Worm (Caenorhabditis elegans): ENCODE data around the gene hpo-30.

Gene hpo-30

DNA sequence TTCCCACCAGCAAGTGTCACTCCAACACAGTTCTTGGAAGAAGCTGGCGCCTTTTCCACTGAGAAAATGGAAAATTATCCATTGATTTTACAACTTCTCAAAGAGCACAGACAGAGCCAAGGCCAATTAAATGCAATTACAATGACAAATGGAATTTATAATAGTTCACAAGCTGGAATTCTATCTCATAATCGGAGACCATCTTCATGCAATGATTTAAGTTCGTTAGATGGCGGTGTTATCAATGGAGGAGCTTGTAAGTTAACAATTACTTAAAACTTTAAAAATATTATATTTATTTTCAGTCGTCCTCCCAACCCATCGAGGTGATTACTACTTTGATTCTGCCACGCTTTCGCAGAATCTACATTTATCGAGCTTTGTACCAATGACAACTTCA is 4.5 kb downstream of the hpo-30 start:
- TF ChIP-seq tbx-11 (GFP tag; IDR thresholded peaks at IDR 0.05), result no peak
- no peak for TF ChIP-seq ets-7 (tag; optimal IDR thresholded peaks at IDR 0.05)
- TF ChIP-seq tra-4 (tag; optimal IDR thresholded peaks at IDR 0.05), result no peak
- TF ChIP-seq aly-1 (tag; optimal IDR thresholded peaks at IDR 0.05), result no peak
- no peak for TF ChIP-seq hnd-1 (tag; optimal IDR thresholded peaks at IDR 0.05)
- no peak for TF ChIP-seq hmbx-1 (tag; optimal IDR thresholded peaks at IDR 0.05)
- TF ChIP-seq ama-1 (optimal IDR thresholded peaks at IDR 0.05), result no peak

DNA sequence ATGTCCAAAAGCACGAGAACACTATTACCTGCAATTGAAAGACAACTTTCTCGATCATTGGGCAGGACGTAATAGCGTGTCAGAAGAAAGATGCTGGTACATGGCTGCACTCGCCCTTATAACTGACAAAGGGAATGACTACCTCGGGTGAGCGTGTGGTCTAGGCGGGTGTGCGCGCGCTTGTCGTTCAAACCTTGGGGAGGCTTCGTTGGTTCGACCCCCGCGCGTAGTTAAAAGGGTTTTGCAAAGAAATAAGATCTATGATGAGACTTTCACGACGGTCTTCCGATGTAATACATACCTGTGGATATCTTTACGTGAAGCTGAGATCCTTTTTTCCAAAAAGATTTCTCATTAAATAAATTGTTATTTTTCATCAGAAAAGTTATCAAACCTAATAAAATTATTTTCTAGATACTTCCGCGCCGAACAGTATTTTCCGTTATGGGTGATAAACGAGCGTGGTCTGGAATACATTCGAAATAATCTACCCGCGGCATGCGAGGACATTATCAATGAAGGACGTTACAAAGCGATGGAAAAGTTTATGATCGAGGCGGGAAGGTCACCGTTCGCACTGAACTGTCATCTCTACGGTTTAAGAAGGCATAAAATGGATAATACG is 6.6 kb downstream of the hpo-30 start:
- peak; percentile 98 for TF ChIP-seq hnd-1 (tag; optimal IDR thresholded peaks at IDR 0.05)
- TF ChIP-seq ceh-36 (tag; optimal IDR thresholded peaks at IDR 0.05), result peak; percentile 98
- TF ChIP-seq ceh-13 (GFP tag; optimal IDR thresholded peaks at IDR 0.05), result peak; percentile 100
- TF ChIP-seq flt-1 (GFP tag; IDR thresholded peaks at IDR 0.05), result peak; percentile 100
- peak; percentile 100 for TF ChIP-seq tbx-37 (GFP tag; conservative IDR thresholded peaks at IDR 0.05)
- TF ChIP-seq pes-1 (GFP tag; IDR thresholded peaks at IDR 0.05), result peak; percentile 99
- TF ChIP-seq tbx-11 (GFP tag; IDR thresholded peaks at IDR 0.05), result peak; percentile 100
- peak; percentile 99 for TF ChIP-seq ets-7 (tag; optimal IDR thresholded peaks at IDR 0.05)
- TF ChIP-seq B0310.2 (tag; optimal IDR thresholded peaks at IDR 0.05), result peak; percentile 100
- TF ChIP-seq aly-1 (tag; optimal IDR thresholded peaks at IDR 0.05), result peak; percentile 100
- peak; percentile 87 for TF ChIP-seq ama-1 (optimal IDR thresholded peaks at IDR 0.05)
- peak; percentile 100 for TF ChIP-seq scrt-1 (GFP tag; IDR thresholded peaks at IDR 0.05)
- TF ChIP-seq sea-1 (GFP tag; conservative IDR thresholded peaks at IDR 0.05), result peak; percentile 100
- TF ChIP-seq hmbx-1 (tag; optimal IDR thresholded peaks at IDR 0.05), result peak; percentile 96
- peak; percentile 99 for TF ChIP-seq tra-4 (tag; optimal IDR thresholded peaks at IDR 0.05)
- TF ChIP-seq hmg-4 (GFP tag; optimal IDR thresholded peaks at IDR 0.05), result peak; percentile 100
- peak; percentile 100 for TF ChIP-seq F13C5.2 (tag; optimal IDR thresholded peaks at IDR 0.05)

DNA sequence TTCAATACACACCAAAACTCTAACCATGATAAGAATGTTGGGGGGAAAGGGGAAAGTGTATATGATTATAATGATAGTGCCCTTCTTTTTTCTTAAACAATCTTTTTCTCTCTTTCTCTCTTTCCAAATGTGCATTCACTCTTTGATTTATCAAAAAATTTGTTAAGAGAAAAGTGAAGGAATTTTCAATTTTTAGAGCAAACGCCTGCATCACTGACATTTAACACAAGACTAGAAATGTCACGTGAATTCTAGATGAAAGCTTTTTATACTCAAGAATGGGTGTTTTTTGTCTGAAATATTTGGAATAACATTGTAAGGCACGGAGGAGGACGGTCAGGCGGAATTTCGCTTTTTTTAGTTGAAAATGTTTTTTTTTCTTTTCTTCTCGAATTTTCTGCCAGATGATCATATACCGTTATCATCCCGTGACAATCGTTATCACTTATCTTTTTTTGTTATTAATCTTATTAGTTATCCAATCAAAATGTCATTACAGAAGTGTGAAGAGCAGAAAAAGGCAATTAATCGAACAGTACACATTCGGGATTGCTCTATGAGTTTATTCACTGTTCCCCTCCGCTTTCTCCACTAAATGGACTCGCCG is 8.1 kb downstream of the hpo-30 start, which contains the start of the genes frm-7 and F55C5.17:
frm-7 (plus strand) TSS at position 500 of the 607 bp plus-strand sequence.
F55C5.17 (plus strand) TSS at position 557 of the 607 bp plus-strand sequence.
- no peak for TF ChIP-seq ets-7 (tag; optimal IDR thresholded peaks at IDR 0.05)
- no peak for TF ChIP-seq hmbx-1 (tag; optimal IDR thresholded peaks at IDR 0.05)
- no peak for TF ChIP-seq ceh-13 (GFP tag; optimal IDR thresholded peaks at IDR 0.05)
- TF ChIP-seq pes-1 (GFP tag; IDR thresholded peaks at IDR 0.05), result no peak
- no peak for TF ChIP-seq scrt-1 (GFP tag; IDR thresholded peaks at IDR 0.05)
- no peak for TF ChIP-seq sea-1 (GFP tag; conservative IDR thresholded peaks at IDR 0.05)
- no peak for TF ChIP-seq aly-1 (tag; optimal IDR thresholded peaks at IDR 0.05)
- TF ChIP-seq B0310.2 (tag; optimal IDR thresholded peaks at IDR 0.05), result no peak
- TF ChIP-seq tbx-37 (GFP tag; conservative IDR thresholded peaks at IDR 0.05), result no peak
- TF ChIP-seq hmg-4 (GFP tag; optimal IDR thresholded peaks at IDR 0.05), result no peak

DNA sequence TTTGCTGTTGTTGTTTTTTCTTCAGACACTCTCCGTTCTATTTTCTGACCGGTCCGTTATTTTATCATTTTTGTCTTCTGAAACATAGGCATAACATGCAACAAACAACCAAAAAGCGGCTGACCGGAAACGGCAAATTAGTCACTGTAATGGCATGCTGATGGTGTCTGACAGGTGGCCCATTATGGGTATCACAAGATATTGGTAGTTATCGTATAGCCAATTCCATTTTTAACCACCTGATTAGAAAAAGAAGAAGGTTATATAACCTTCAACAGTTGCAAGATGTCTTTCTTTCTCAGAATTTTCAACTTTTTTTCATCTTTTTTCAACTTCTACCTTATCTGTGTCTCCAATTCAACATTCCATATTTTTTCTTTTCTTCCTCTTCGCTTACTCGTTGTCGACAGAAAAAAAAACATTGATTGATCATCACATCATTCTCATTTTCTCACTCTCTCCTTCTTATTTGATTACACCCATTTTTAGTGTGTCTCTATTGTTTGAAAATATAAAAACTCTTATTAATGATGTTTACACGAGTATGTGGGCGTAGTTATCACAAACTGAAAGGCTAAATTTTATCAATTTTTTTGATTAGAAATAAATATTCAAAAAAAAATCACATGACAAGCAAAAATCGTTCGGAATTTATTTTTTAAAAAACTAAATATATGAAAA is 9.2 kb downstream of the hpo-30 start:
- no peak for TF ChIP-seq ets-7 (tag; optimal IDR thresholded peaks at IDR 0.05)

DNA sequence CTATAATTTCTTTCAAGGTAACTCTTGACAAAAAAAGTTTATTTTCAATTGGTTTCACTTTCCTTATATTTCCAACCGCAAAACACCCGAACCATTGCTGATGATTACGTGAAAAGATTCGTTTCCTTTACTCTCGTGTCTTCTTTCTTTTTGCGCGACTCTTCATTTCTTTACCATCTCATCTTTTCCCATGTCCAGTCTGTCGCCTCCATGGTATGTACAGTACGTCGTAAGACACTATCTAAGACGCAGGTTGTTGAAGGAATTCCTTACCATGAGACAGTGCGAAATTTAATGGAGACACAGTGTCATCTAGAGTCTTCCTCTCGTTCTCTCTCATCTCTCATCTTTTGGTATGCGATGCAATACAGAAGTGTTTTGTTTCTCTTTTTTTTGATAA is 10.0 kb downstream of the hpo-30 start:
- TF ChIP-seq F13C5.2 (tag; optimal IDR thresholded peaks at IDR 0.05), result no peak
- TF ChIP-seq sea-1 (GFP tag; conservative IDR thresholded peaks at IDR 0.05), result no peak
- TF ChIP-seq tra-4 (tag; optimal IDR thresholded peaks at IDR 0.05), result no peak
- TF ChIP-seq hnd-1 (tag; optimal IDR thresholded peaks at IDR 0.05), result no peak
- TF ChIP-seq tbx-37 (GFP tag; conservative IDR thresholded peaks at IDR 0.05), result no peak
- TF ChIP-seq tbx-11 (GFP tag; IDR thresholded peaks at IDR 0.05), result no peak
- no peak for TF ChIP-seq ets-7 (tag; optimal IDR thresholded peaks at IDR 0.05)
- TF ChIP-seq hmbx-1 (tag; optimal IDR thresholded peaks at IDR 0.05), result no peak
- no peak for TF ChIP-seq ceh-13 (GFP tag; optimal IDR thresholded peaks at IDR 0.05)
- TF ChIP-seq scrt-1 (GFP tag; IDR thresholded peaks at IDR 0.05), result no peak
- TF ChIP-seq B0310.2 (tag; optimal IDR thresholded peaks at IDR 0.05), result no peak
- no peak for TF ChIP-seq ama-1 (optimal IDR thresholded peaks at IDR 0.05)
- no peak for TF ChIP-seq flt-1 (GFP tag; IDR thresholded peaks at IDR 0.05)
- TF ChIP-seq pes-1 (GFP tag; IDR thresholded peaks at IDR 0.05), result no peak
- no peak for TF ChIP-seq ceh-36 (tag; optimal IDR thresholded peaks at IDR 0.05)
- TF ChIP-seq hmg-4 (GFP tag; optimal IDR thresholded peaks at IDR 0.05), result no peak
- TF ChIP-seq aly-1 (tag; optimal IDR thresholded peaks at IDR 0.05), result no peak

DNA sequence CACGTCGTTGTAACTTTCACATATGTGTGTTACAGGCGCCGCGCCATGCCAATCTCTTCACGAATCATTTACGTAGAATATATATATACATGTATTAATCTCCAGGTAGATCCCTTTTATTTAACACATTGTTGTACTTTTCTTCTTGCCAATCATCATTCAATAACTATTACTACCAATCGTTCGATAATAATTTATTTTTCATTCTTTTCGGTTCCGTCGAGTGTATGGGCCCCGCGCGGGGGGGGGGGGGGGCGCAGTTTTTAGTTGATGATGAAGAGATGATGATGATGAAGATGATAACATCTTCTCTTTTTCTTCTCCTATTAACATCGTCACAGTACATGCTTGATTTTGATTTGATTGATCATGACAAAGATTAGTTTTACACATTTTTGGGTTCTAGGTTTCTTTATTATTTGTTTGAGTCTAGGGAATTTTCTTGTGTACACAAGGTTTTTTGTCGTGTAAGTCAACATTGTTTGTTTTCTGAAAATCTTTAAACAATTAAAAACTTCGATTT is 10.9 kb downstream of the hpo-30 start:
- TF ChIP-seq hmbx-1 (tag; optimal IDR thresholded peaks at IDR 0.05) (no peak), B0310.2 (tag; optimal IDR thresholded peaks at IDR 0.05) (no peak), tra-4 (tag; optimal IDR thresholded peaks at IDR 0.05) (no peak), pes-1 (GFP tag; IDR thresholded peaks at IDR 0.05) (no peak), ceh-13 (GFP tag; optimal IDR thresholded peaks at IDR 0.05) (no peak), flt-1 (GFP tag; IDR thresholded peaks at IDR 0.05) (no peak), tbx-11 (GFP tag; IDR thresholded peaks at IDR 0.05) (no peak), ceh-36 (tag; optimal IDR thresholded peaks at IDR 0.05) (no peak), scrt-1 (GFP tag; IDR thresholded peaks at IDR 0.05) (no peak), hnd-1 (tag; optimal IDR thresholded peaks at IDR 0.05) (no peak), ama-1 (optimal IDR thresholded peaks at IDR 0.05) (no peak), F13C5.2 (tag; optimal IDR thresholded peaks at IDR 0.05) (no peak), sea-1 (GFP tag; conservative IDR thresholded peaks at IDR 0.05) (no peak), hmg-4 (GFP tag; optimal IDR thresholded peaks at IDR 0.05) (no peak), aly-1 (tag; optimal IDR thresholded peaks at IDR 0.05) (no peak), tbx-37 (GFP tag; conservative IDR thresholded peaks at IDR 0.05) (no peak), ets-7 (tag; optimal IDR thresholded peaks at IDR 0.05) (no peak)

DNA sequence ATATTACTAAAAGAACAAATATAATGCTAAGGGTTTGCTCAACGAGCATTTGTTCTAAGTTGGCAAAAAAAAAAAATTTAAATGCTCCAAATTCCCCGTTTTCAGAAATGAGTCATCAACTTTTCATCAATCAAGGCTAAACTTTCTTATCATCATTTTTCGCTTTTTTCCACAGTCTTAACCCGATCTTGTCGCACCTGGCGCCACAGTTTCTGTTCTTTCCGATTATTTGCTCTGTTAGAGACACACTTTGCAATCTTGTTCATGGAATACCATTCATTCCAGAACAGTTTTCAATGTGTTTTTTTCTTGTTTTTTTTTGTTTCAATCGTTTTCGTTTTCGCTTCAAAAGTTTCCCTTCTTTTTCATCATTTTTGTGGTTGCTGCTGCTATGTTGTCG is 12.0 kb downstream of the hpo-30 start:
- TF ChIP-seq ama-1 (optimal IDR thresholded peaks at IDR 0.05) (no peak), tbx-37 (GFP tag; conservative IDR thresholded peaks at IDR 0.05) (no peak), flt-1 (GFP tag; IDR thresholded peaks at IDR 0.05) (no peak)
